Worm (Caenorhabditis elegans): ENCODE data around the gene otub-3.

Gene otub-3

DNA sequence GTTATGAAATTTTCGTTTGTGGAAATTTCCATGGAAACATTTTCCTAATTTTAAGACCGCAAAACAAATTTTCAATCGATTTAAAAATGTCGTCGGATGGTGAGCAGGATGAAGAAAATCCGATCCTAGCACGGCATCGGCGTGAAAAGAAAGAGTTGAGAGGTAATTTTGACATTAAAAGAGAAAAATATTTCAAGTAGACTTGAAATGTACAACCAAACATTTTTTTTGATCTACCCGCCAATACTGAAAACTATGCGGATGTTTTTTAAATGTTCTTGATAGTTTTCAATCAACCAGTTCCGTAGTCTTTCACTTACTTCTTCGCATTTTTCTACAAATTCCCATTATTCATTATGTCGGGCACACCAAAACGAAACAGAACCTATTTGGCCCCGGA is at the start of gene otub-3:
TSS of gene otub-3 (plus strand) at position 56 of the 400 bp plus-strand sequence.
- no peak for TF ChIP-seq pqm-1 (tag; optimal IDR thresholded peaks at IDR 0.05)
- TF ChIP-seq ceh-28 (tag; optimal IDR thresholded peaks at IDR 0.05) = no peak
- TF ChIP-seq jun-1 (tag; optimal IDR thresholded peaks at IDR 0.05) = no peak
- no peak for TF ChIP-seq nhr-25 (tag; optimal IDR thresholded peaks at IDR 0.05)
- TF ChIP-seq eor-1 (tag; optimal IDR thresholded peaks at IDR 0.05) = no peak
- no peak for TF ChIP-seq daf-12 (tag; optimal IDR thresholded peaks at IDR 0.05)
- no peak for TF ChIP-seq snpc-4 (tag; optimal IDR thresholded peaks at IDR 0.05)
- no peak for TF ChIP-seq lsy-12 (tag; optimal IDR thresholded peaks at IDR 0.05)
- TF ChIP-seq tbx-2 (tag; optimal IDR thresholded peaks at IDR 0.05) = no peak

ce11 chrIV:8679225-8679624 is 48.8 kb upstream of the otub-3 start, which contains the start of gene nlp-60:
Gene nlp-60, minus strand, starts transcription at chrIV:8679325.
- TF ChIP-seq elt-2 (tag; optimal IDR thresholded peaks at IDR 0.05) (no peak), nhr-23 (tag; optimal IDR thresholded peaks at IDR 0.05) (no peak), fos-1 (tag; optimal IDR thresholded peaks at IDR 0.05) (no peak), nhr-76 (tag; optimal IDR thresholded peaks at IDR 0.05) (no peak), nhr-43 (tag; optimal IDR thresholded peaks at IDR 0.05; ENCODE audit: poor library complexity, severe bottlenecking) (no peak), ama-1 (optimal IDR thresholded peaks at IDR 0.05) (no peak), unc-62 (GFP tag; optimal IDR thresholded peaks at IDR 0.05) (no peak), ceh-82 (tag; optimal IDR thresholded peaks at IDR 0.05) (no peak), unc-39 (tag; optimal IDR thresholded peaks at IDR 0.05) (no peak), ztf-11 (tag; optimal IDR thresholded peaks at IDR 0.05) (no peak), aly-2 (tag; optimal IDR thresholded peaks at IDR 0.05) (no peak)

- TF ChIP-seq elt-3 (tag; optimal IDR thresholded peaks at IDR 0.05) (no peak), nhr-12 (tag; optimal IDR thresholded peaks at IDR 0.05) (no peak), mdl-1 (tag; optimal IDR thresholded peaks at IDR 0.05) (no peak), ceh-28 (tag; optimal IDR thresholded peaks at IDR 0.05) (no peak), lin-15B (tag; optimal IDR thresholded peaks at IDR 0.05) (no peak), ama-1 (optimal IDR thresholded peaks at IDR 0.05) (no peak), fos-1 (tag; optimal IDR thresholded peaks at IDR 0.05) (no peak), nhr-76 (tag; optimal IDR thresholded peaks at IDR 0.05) (no peak), ceh-16 (tag; optimal IDR thresholded peaks at IDR 0.05) (no peak), unc-39 (tag; optimal IDR thresholded peaks at IDR 0.05) (no peak), R02D3.7 (tag; optimal IDR thresholded peaks at IDR 0.05) (no peak), lsy-12 (tag; optimal IDR thresholded peaks at IDR 0.05) (no peak), elt-2 (tag; optimal IDR thresholded peaks at IDR 0.05) (no peak), elt-1 (tag; optimal IDR thresholded peaks at IDR 0.05) (no peak), nhr-28 (tag; optimal IDR thresholded peaks at IDR 0.05) (no peak), aly-2 (tag; optimal IDR thresholded peaks at IDR 0.05) (no peak)
These were observed 41.5 kb upstream of the otub-3 start, which contains the start of gene pole-2 for ce11 chrIV:8686510-8686909. Gene pole-2, minus strand, starts transcription at chrIV:8686610.

DNA sequence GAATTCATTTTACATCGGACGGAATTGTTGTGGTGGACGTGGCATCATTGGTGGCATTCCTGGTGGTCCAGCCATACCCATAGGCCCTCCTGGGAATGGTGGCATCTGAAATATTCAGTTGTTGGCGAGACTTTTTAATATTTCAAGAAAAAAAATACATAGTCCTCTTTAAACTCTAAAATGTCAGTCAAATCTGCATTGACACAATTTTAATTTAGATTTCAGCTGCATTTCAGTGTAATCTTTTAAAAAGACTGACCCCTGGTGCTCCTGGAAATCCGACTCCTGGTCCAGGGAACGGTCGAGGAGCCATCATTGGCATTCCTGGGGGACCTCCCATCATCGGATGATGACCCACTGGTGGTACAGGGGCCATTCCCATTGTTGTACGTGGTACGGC is 41.0 kb upstream of the otub-3 start:
- TF ChIP-seq ztf-4 (tag; optimal IDR thresholded peaks at IDR 0.05) = no peak
- TF ChIP-seq elt-2 (tag; optimal IDR thresholded peaks at IDR 0.05) = no peak
- no peak for TF ChIP-seq elt-1 (tag; optimal IDR thresholded peaks at IDR 0.05)
- TF ChIP-seq hmg-11 (tag; optimal IDR thresholded peaks at IDR 0.05) = no peak
- no peak for TF ChIP-seq mdl-1 (tag; optimal IDR thresholded peaks at IDR 0.05)
- no peak for TF ChIP-seq jun-1 (tag; optimal IDR thresholded peaks at IDR 0.05)
- TF ChIP-seq nhr-237 (tag; optimal IDR thresholded peaks at IDR 0.05) = no peak
- no peak for TF ChIP-seq nhr-67 (tag; optimal IDR thresholded peaks at IDR 0.05)
- no peak for TF ChIP-seq ceh-16 (tag; optimal IDR thresholded peaks at IDR 0.05)
- TF ChIP-seq nhr-43 (tag; optimal IDR thresholded peaks at IDR 0.05; ENCODE audit: poor library complexity, severe bottlenecking) = no peak
- no peak for TF ChIP-seq zag-1 (tag; optimal IDR thresholded peaks at IDR 0.05)
- no peak for TF ChIP-seq tbx-2 (tag; optimal IDR thresholded peaks at IDR 0.05)
- TF ChIP-seq nhr-23 (tag; optimal IDR thresholded peaks at IDR 0.05) = no peak
- TF ChIP-seq egl-5 (tag; optimal IDR thresholded peaks at IDR 0.05) = no peak

DNA sequence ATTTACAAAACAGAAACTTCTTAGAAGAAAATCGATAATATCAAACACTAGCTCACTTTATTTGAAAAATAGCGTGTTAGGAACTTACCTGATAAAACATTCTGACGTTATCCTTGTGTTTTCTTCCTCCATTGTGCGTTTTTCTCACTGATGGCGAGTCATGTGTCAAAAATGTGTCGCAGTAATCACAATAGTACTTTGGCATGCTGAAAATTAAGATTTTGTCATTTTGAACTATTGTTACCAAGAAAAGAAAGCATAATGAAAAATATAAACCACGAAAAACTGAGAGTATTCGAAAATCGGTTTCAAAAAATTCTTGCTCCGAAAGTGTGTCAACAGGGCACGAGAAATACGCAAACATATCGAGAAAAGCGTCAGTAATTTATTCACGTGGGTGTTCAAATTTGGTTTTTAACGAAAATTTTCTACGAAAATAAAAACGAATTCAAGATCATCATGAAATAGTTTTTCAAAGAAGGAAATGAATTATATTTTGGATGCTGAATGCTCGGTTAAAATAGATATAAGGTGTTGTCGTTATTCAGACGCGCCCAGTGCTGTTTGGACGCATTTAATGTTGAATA is 40.3 kb upstream of the otub-3 start, which contains the start of gene snrp-3:
TSS of gene snrp-3 (minus strand) at position 206 of the 587 bp plus-strand sequence.
- TF ChIP-seq nhr-76 (tag; optimal IDR thresholded peaks at IDR 0.05) (no peak), ZK546.5 (tag; optimal IDR thresholded peaks at IDR 0.05) (no peak), sea-2 (GFP tag; optimal IDR thresholded peaks at IDR 0.05) (no peak), ceh-9 (tag; optimal IDR thresholded peaks at IDR 0.05) (no peak), nhr-43 (tag; optimal IDR thresholded peaks at IDR 0.05; ENCODE audit: poor library complexity, severe bottlenecking) (peak; percentile 79), nhr-28 (tag; optimal IDR thresholded peaks at IDR 0.05) (no peak), tbx-2 (tag; optimal IDR thresholded peaks at IDR 0.05) (peak; percentile 49), lin-15B (tag; optimal IDR thresholded peaks at IDR 0.05) (peak; percentile 89), nfya-1 (tag; optimal IDR thresholded peaks at IDR 0.05; ENCODE audit: insufficient read depth) (peak; percentile 84), lsy-12 (tag; optimal IDR thresholded peaks at IDR 0.05) (peak; percentile 64), unc-62 (GFP tag; optimal IDR thresholded peaks at IDR 0.05) (no peak), R02D3.7 (tag; optimal IDR thresholded peaks at IDR 0.05) (peak; percentile 76), zag-1 (tag; optimal IDR thresholded peaks at IDR 0.05) (no peak), nhr-23 (tag; optimal IDR thresholded peaks at IDR 0.05) (peak; percentile 95), egl-27 (tag; optimal IDR thresholded peaks at IDR 0.05) (no peak), ceh-82 (tag; optimal IDR thresholded peaks at IDR 0.05) (peak; percentile 23), ztf-11 (tag; optimal IDR thresholded peaks at IDR 0.05) (no peak), aly-2 (tag; optimal IDR thresholded peaks at IDR 0.05) (no peak), skn-1 (tag; optimal IDR thresholded peaks at IDR 0.05) (peak; percentile 83), hmg-11 (tag; optimal IDR thresholded peaks at IDR 0.05) (peak; percentile 84), ama-1 (optimal IDR thresholded peaks at IDR 0.05) (peak; percentile 71), elt-3 (tag; optimal IDR thresholded peaks at IDR 0.05) (no peak), nhr-237 (tag; optimal IDR thresholded peaks at IDR 0.05) (no peak), fos-1 (tag; optimal IDR thresholded peaks at IDR 0.05) (no peak), ztf-4 (tag; optimal IDR thresholded peaks at IDR 0.05) (no peak), nhr-67 (tag; optimal IDR thresholded peaks at IDR 0.05) (no peak), unc-39 (tag; optimal IDR thresholded peaks at IDR 0.05) (no peak)
